Worm (Caenorhabditis elegans) whole organism, L1 larva: Measurements from ENCODE around the gene mvb-12.

Experiments
- C16A3.4 ChIP-seq: fragments of 150-350 bp; optimal IDR thresholded peaks from 2 replicates; lab custom pipeline; 2014; ENCODE audit warnings: missing biosample characterization, missing genetic modification characterization
- C34B4.2 ChIP-seq: sonication (generic microtip); optimal IDR thresholded peaks from 2 replicates; lab custom pipeline; 2017; ENCODE audit warnings: mild to moderate bottlenecking, missing genetic modification characterization, missing compliant biosample characterization
- alr-1 ChIP-seq: fragments of 200-800 bp; sonication (Bioruptor generic); optimal IDR thresholded peaks from 2 replicates; lab custom pipeline; 2018; ENCODE audit warnings: borderline replicate concordance, mild to moderate bottlenecking, missing genetic modification characterization, missing compliant biosample characterization
- ama-1 ChIP-seq: fragments of 150-350 bp; optimal IDR thresholded peaks from 2 replicates; lab custom pipeline; 2014
- blmp-1 ChIP-seq: fragments of 150-350 bp; optimal IDR thresholded peaks from 2 replicates; lab custom pipeline; 2014; ENCODE audit warnings: missing biosample characterization, missing genetic modification characterization
- ceh-88 ChIP-seq: fragments of 200-800 bp; sonication (Bioruptor generic); IDR thresholded peaks from 2 replicates; pipeline ENCODE4 v1.3.6; 2022; ENCODE audit warnings: missing genetic modification characterization, missing compliant biosample characterization
- ceh-90 ChIP-seq: sonication (generic microtip); optimal IDR thresholded peaks from 2 replicates; lab custom pipeline; 2016; ENCODE audit warnings: missing genetic modification characterization, missing compliant biosample characterization
- dpl-1 ChIP-seq, 3 experiments: fragments of 150-350 bp in 2 of 3; sonication (generic microtip) in 1 of 3; optimal IDR thresholded peaks; 2 replicates each; lab custom pipeline; 2014 to 2017; ENCODE audit warnings: missing biosample characterization in 3 of 3, missing genetic modification characterization in 3 of 3, missing genetic modification reagents in 3 of 3
- dsc-1 ChIP-seq: sonication (generic microtip); optimal IDR thresholded peaks from 2 replicates; lab custom pipeline; 2016; ENCODE audit warnings: mild to moderate bottlenecking, missing genetic modification characterization, missing compliant biosample characterization
- efl-1 ChIP-seq, 4 experiments: fragments of 150-350 bp; optimal IDR thresholded peaks in 3 of 4; peaks in 1 of 4; 1 replicate in 1 of 4; 2 replicates in 3 of 4; lab custom pipeline; 2014; ENCODE audit warnings: missing biosample characterization in 2 of 4, missing genetic modification characterization in 2 of 4, missing genetic modification reagents in 2 of 4
- elt-2 ChIP-seq: sonication (generic microtip); optimal IDR thresholded peaks from 2 replicates; lab custom pipeline; 2016; ENCODE audit warnings: missing genetic modification characterization, mild to moderate bottlenecking, inconsistent platforms, missing compliant biosample characterization, missing genetic modification reagents
- ets-5 ChIP-seq: fragments of 200-800 bp; sonication (Bioruptor generic); IDR thresholded peaks from 2 replicates; pipeline ENCODE4 v1.3.6; 2022; ENCODE audit warnings: missing genetic modification characterization, missing compliant biosample characterization
- fkh-8 ChIP-seq: sonication (generic microtip); optimal IDR thresholded peaks from 2 replicates; lab custom pipeline; 2016; ENCODE audit warnings: mild to moderate bottlenecking, missing genetic modification characterization, missing compliant biosample characterization
- grh-1 ChIP-seq: fragments of 200-800 bp; sonication (Bioruptor generic); IDR thresholded peaks from 2 replicates; pipeline ENCODE4 v1.3.6; 2022; ENCODE audit warnings: missing genetic modification reagents, missing genetic modification characterization, missing compliant biosample characterization
- hlh-17 ChIP-seq: fragments of 200-800 bp; sonication (Bioruptor generic); optimal IDR thresholded peaks from 2 replicates; lab custom pipeline; 2018; ENCODE audit warnings: missing genetic modification characterization, mild to moderate bottlenecking, missing compliant biosample characterization, moderate library complexity, borderline replicate concordance
- jun-1 ChIP-seq: fragments of 150-350 bp; optimal IDR thresholded peaks from 2 replicates; lab custom pipeline; 2014; ENCODE audit warnings: missing biosample characterization, missing genetic modification reagents, missing genetic modification characterization
- lin-13 ChIP-seq: fragments of 150-350 bp; optimal IDR thresholded peaks from 2 replicates; lab custom pipeline; 2014; ENCODE audit warnings: missing biosample characterization, missing genetic modification reagents, missing genetic modification characterization
- lin-14 ChIP-seq: fragments of 200-800 bp; sonication (Bioruptor generic); optimal IDR thresholded peaks from 2 replicates; lab custom pipeline; 2018; ENCODE audit warnings: mild to moderate bottlenecking, missing genetic modification characterization, moderate library complexity, missing compliant biosample characterization
- lin-15B ChIP-seq: fragments of 150-350 bp; sonication (generic microtip); optimal IDR thresholded peaks from 3 replicates; lab custom pipeline; 2014; ENCODE audit warnings: missing biosample characterization, missing genetic modification characterization
- lin-35 ChIP-seq, 2 experiments: fragments of 150-350 bp; optimal IDR thresholded peaks; 2 replicates each; lab custom pipeline; 2014; ENCODE audit warnings: missing biosample characterization in 2 of 2, missing genetic modification characterization in 2 of 2, missing genetic modification reagents in 2 of 2
- lsy-2 ChIP-seq, 2 experiments: fragments of 150-350 bp; optimal IDR thresholded peaks; 2 replicates each; lab custom pipeline; 2014; ENCODE audit warnings: missing biosample characterization in 2 of 2, missing genetic modification characterization in 2 of 2
- mdl-1 ChIP-seq, 2 experiments: fragments of 150-350 bp; optimal IDR thresholded peaks; 2 replicates each; lab custom pipeline; 2014 to 2017; ENCODE audit warnings: missing biosample characterization in 2 of 2, missing genetic modification characterization in 2 of 2, inconsistent platforms in 1 of 2
- mep-1 ChIP-seq: fragments of 150-350 bp; optimal IDR thresholded peaks from 2 replicates; lab custom pipeline; 2014; ENCODE audit warnings: missing biosample characterization, missing genetic modification characterization
- nhr-12 ChIP-seq: sonication (generic microtip); optimal IDR thresholded peaks from 2 replicates; lab custom pipeline; 2017; ENCODE audit warnings: missing biosample characterization, missing genetic modification characterization
- nhr-20 ChIP-seq: sonication (generic microtip); optimal IDR thresholded peaks from 2 replicates; lab custom pipeline; 2016; ENCODE audit warnings: mild to moderate bottlenecking, missing genetic modification characterization, missing compliant biosample characterization
- nhr-237 ChIP-seq: fragments of 150-350 bp; optimal IDR thresholded peaks from 2 replicates; lab custom pipeline; 2014; ENCODE audit warnings: missing biosample characterization, missing genetic modification characterization
- nhr-47 ChIP-seq: sonication (generic microtip); optimal IDR thresholded peaks from 2 replicates; lab custom pipeline; 2016; ENCODE audit warnings: mild to moderate bottlenecking, missing genetic modification characterization, moderate library complexity, missing compliant biosample characterization
- nhr-71 ChIP-seq: sonication (generic microtip); optimal IDR thresholded peaks from 2 replicates; lab custom pipeline; 2016; ENCODE audit warnings: mild to moderate bottlenecking, missing genetic modification characterization, moderate library complexity, missing compliant biosample characterization
- nhr-76 ChIP-seq: sonication (generic microtip); optimal IDR thresholded peaks from 2 replicates; lab custom pipeline; 2017; ENCODE audit warnings: missing biosample characterization, missing genetic modification characterization
- nhr-77 ChIP-seq: fragments of 150-350 bp; optimal IDR thresholded peaks from 2 replicates; lab custom pipeline; 2014; ENCODE audit warnings: missing biosample characterization, missing genetic modification characterization
- pag-3 ChIP-seq: sonication (generic microtip); optimal IDR thresholded peaks from 2 replicates; lab custom pipeline; 2017; ENCODE audit warnings: missing genetic modification characterization, mild to moderate bottlenecking, missing compliant biosample characterization, antibody characterized with exemption, borderline replicate concordance; ENCODE audit not compliant: insufficient read depth
- pax-3 ChIP-seq: fragments of 200-800 bp; sonication (Bioruptor generic); optimal IDR thresholded peaks from 2 replicates; lab custom pipeline; 2018; ENCODE audit warnings: mild to moderate bottlenecking, missing genetic modification characterization, moderate library complexity, missing compliant biosample characterization
- snu-23 ChIP-seq: sonication (generic microtip); optimal IDR thresholded peaks from 2 replicates; lab custom pipeline; 2016; ENCODE audit warnings: missing genetic modification characterization, missing compliant biosample characterization
- sptf-1 ChIP-seq: fragments of 150-350 bp; optimal IDR thresholded peaks from 2 replicates; lab custom pipeline; 2014; ENCODE audit warnings: missing biosample characterization, missing genetic modification characterization
- swsn-7 ChIP-seq: sonication (generic microtip); optimal IDR thresholded peaks from 2 replicates; lab custom pipeline; 2016; ENCODE audit warnings: missing genetic modification characterization, missing compliant biosample characterization
- tlp-1 ChIP-seq: fragments of 150-350 bp; optimal IDR thresholded peaks from 2 replicates; lab custom pipeline; 2014; ENCODE audit warnings: missing biosample characterization, missing genetic modification characterization
- unc-130 ChIP-seq: fragments of 150-350 bp; optimal IDR thresholded peaks from 2 replicates; lab custom pipeline; 2017; ENCODE audit warnings: missing biosample characterization, missing genetic modification characterization, inconsistent platforms
- unc-30 ChIP-seq: sonication (generic microtip); optimal IDR thresholded peaks from 2 replicates; lab custom pipeline; 2017; ENCODE audit warnings: missing biosample characterization, missing genetic modification characterization
- unc-62 ChIP-seq: fragments of 150-350 bp; optimal IDR thresholded peaks from 2 replicates; lab custom pipeline; 2014; ENCODE audit warnings: missing biosample characterization, missing genetic modification reagents, missing genetic modification characterization
- unc-98 ChIP-seq: fragments of 200-800 bp; sonication (Bioruptor generic); IDR thresholded peaks from 2 replicates; pipeline ENCODE4 v1.3.6; 2022; ENCODE audit warnings: missing genetic modification characterization, missing compliant biosample characterization
- vab-15 ChIP-seq: sonication (generic microtip); optimal IDR thresholded peaks from 2 replicates; lab custom pipeline; 2017; ENCODE audit warnings: missing genotype, mild to moderate bottlenecking, missing genetic modification characterization, missing compliant biosample characterization
- xbp-1 ChIP-seq: sonication (generic microtip); optimal IDR thresholded peaks from 2 replicates; lab custom pipeline; 2016; ENCODE audit warnings: missing genetic modification characterization, missing compliant biosample characterization
- zag-1 ChIP-seq: fragments of 150-350 bp; optimal IDR thresholded peaks from 2 replicates; lab custom pipeline; 2014; ENCODE audit warnings: missing biosample characterization, missing genetic modification characterization

mvb-12 gene

ce11 chrIV:7830151-7830550 lies at the start of gene mvb-12:
TSS of gene mvb-12 (plus strand) at chrIV:7830525.
- peak; percentile 60 for TF ChIP-seq fkh-8 (tag; lab: Kevin White, UChicago)
- TF ChIP-seq nhr-76 (tag; lab: Kevin White, UChicago), result no peak
- TF ChIP-seq vab-15 (tag; lab: Kevin White, UChicago), result no peak
- TF ChIP-seq sptf-1 (tag; lab: Kevin White, UChicago), result no peak
- TF ChIP-seq blmp-1 (tag; lab: Kevin White, UChicago), result peak; percentile 5
- TF ChIP-seq nhr-47 (tag; lab: Kevin White, UChicago), result no peak
- peak; percentile 31 for TF ChIP-seq mep-1 (tag; lab: Kevin White, UChicago)
- peak in 1 of 2 experiments; percentile 13 for TF ChIP-seq mdl-1 (tag; optimal IDR thresholded peaks at IDR 0.05; lab: Kevin White, UChicago)
- no peak for TF ChIP-seq unc-62 (GFP tag; lab: Kevin White, UChicago)
- TF ChIP-seq lin-14 (GFP tag; lab: Kevin White, UChicago), result peak; percentile 77
- peak; percentile 2 to 5 for TF ChIP-seq efl-1 (optimal IDR thresholded peaks at IDR 0.05; lab: Kevin White, UChicago)
- peak; percentile 31 to 75 for TF ChIP-seq efl-1 (GFP tag; optimal IDR thresholded peaks at IDR 0.05 in 1 of 2; lab: Kevin White, UChicago)
- TF ChIP-seq lsy-2 (tag; optimal IDR thresholded peaks at IDR 0.05; lab: Kevin White, UChicago), result peak in 1 of 2 experiments; percentile 46
- TF ChIP-seq swsn-7 (tag; lab: Kevin White, UChicago), result peak; percentile 13
- TF ChIP-seq xbp-1 (tag; lab: Kevin White, UChicago), result peak; percentile 9
- TF ChIP-seq unc-30, result no peak
- peak; percentile 29 for TF ChIP-seq snu-23 (GFP tag; lab: Kevin White, UChicago)
- TF ChIP-seq nhr-71 (tag; lab: Kevin White, UChicago), result peak; percentile 34
- TF ChIP-seq nhr-77 (tag; lab: Kevin White, UChicago), result peak; percentile 4
- TF ChIP-seq C16A3.4 (tag; lab: Kevin White, UChicago), result peak; percentile 2
- no peak for TF ChIP-seq ceh-88
- peak; percentile 5 for TF ChIP-seq lin-15B (tag; lab: Kevin White, UChicago)
- no peak for TF ChIP-seq unc-130 (tag; lab: Kevin White, UChicago)
- peak in 2 of 3 experiments; percentile 15 to 43 for TF ChIP-seq dpl-1 (GFP tag; optimal IDR thresholded peaks at IDR 0.05; lab: Kevin White, UChicago)
- no peak for TF ChIP-seq ama-1 (lab: Kevin White, UChicago)
- no peak for TF ChIP-seq pag-3 (tag; lab: Kevin White, UChicago)

DNA sequence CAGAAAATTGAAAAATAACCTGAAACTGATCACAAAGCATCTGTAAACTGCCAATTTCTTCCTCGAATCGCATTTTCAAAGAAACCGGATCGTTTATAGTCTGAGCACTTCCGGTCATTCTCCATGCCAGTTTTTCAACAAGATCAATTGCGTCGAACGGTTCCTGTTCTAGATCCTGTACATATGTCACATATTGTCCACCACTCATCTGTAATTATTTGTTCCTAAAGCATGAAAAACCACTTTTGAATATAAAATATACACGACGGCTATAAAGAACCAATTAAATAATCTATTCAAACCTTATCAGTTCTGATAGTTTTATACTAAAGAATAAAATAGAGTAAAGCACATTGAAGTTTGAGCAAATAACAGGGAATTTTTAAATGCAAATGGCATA lies 48.0 kb upstream of the mvb-12 start, which contains the start of gene sec-10:
TSS of gene sec-10 (minus strand) at position 208 of the 400 bp plus-strand sequence.
- TF ChIP-seq unc-130 (tag; lab: Kevin White, UChicago) (no peak), lin-13 (GFP tag; lab: Kevin White, UChicago) (peak; percentile 3), lin-35 (GFP tag; optimal IDR thresholded peaks at IDR 0.05; lab: Kevin White, UChicago) (peak in 1 of 2 experiments; percentile 12)
- TF ChIP-seq, all 84 proteins: peak for 2

- no peak for TF ChIP-seq alr-1
- TF ChIP-seq nhr-77 (tag; lab: Kevin White, UChicago), result no peak
- no peak for TF ChIP-seq nhr-237 (tag; lab: Kevin White, UChicago)
- no peak for TF ChIP-seq grh-1 (GFP tag; lab: Robert Waterston, UW)
- no peak for TF ChIP-seq zag-1 (tag; lab: Kevin White, UChicago)
- no peak for TF ChIP-seq dsc-1
- TF ChIP-seq tlp-1 (tag; lab: Kevin White, UChicago), result no peak
- no peak for TF ChIP-seq nhr-12 (tag; lab: Kevin White, UChicago)
- TF ChIP-seq, all 84 proteins: peak for 0
Measured at ce11 chrIV:7783801-7784411, 46.4 kb upstream of the mvb-12 start, which contains the start of gene tag-321. TSS of gene tag-321 (minus strand) at chrIV:7783851.

DNA sequence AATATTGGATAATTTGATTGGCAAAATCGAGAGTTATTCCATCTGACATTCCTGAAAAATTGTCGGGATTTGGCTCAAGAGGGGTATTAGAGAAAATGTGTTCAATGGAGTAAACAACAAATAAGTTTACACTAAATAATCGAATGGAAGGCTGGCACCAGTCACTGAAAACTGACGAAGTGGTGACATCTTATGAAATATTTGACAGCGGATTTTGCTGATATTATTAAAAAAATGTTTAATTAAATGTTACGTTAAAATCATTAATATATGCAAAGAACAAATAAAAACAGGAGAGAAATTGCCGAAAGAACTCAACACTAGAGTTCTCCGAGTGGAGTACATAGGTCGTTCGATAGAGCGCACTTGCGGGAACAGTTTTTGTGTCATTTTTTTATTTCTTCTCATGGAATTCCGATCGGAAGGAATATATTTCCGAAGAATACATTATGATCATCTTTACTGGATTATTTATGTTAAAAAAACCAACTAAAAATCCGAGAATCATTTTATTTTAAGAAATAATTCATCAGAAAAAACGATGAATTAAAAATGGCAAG lies 44.7 kb upstream of the mvb-12 start, which contains the start of gene tag-322:
TSS of gene tag-322 (minus strand) at position 51 of the 560 bp plus-strand sequence.
- TF ChIP-seq pax-3 (no peak), swsn-7 (tag; lab: Kevin White, UChicago) (peak; percentile 80), ceh-90 (tag; lab: Kevin White, UChicago) (no peak), pag-3 (tag; lab: Kevin White, UChicago) (no peak), nhr-20 (peak; percentile 76), elt-2 (tag; lab: Kevin White, UChicago) (no peak), jun-1 (tag; lab: Kevin White, UChicago) (no peak), lin-13 (GFP tag; lab: Kevin White, UChicago) (no peak), unc-130 (tag; lab: Kevin White, UChicago) (peak; percentile 20), hlh-17 (GFP tag; lab: Kevin White, UChicago) (no peak), ets-5 (GFP tag; lab: Robert Waterston, UW) (no peak), ceh-88 (no peak), C34B4.2 (tag; lab: Kevin White, UChicago) (no peak), lsy-2 (tag; optimal IDR thresholded peaks at IDR 0.05; lab: Kevin White, UChicago) (peak; percentile 89 to 90), efl-1 (optimal IDR thresholded peaks at IDR 0.05; lab: Kevin White, UChicago) (peak; percentile 72 to 77), efl-1 (GFP tag; optimal IDR thresholded peaks at IDR 0.05 in 1 of 2; lab: Kevin White, UChicago) (peak; percentile 69 to 96), nhr-12 (tag; lab: Kevin White, UChicago) (no peak), unc-98 (GFP tag; lab: Robert Waterston, UW) (no peak)
